Worm (Caenorhabditis elegans): ENCODE results near the gene Y48G9A.7.

Gene Y48G9A.7

DNA sequence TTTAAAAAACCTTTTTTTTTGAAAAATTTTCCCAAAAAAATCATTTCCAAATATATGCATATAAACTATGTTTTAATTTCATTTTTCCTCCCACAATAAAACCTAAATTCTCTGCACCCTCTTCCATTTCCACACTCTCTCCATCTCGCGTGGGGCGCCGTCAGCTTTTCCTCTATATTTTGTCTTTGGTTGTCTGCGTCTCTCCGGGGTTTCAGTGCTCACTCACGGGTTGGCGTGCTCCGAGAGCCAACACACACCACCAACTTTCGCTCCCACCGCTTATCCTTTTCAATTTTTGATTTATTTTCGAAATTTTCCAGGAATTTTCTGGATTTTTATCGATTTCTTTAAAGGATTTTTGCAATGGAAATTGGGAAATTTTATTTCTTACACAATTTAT, 20.9 kb upstream of the Y48G9A.7 start:
- TF ChIP-seq D1046.2 (GFP tag; IDR thresholded peaks at IDR 0.05) (no peak), Y5F2A.4 (GFP tag; optimal IDR thresholded peaks at IDR 0.05) (no peak), hlh-30 (tag; optimal IDR thresholded peaks at IDR 0.05; ENCODE audit: insufficient read depth) (peak; percentile 81), lsy-2 (tag; optimal IDR thresholded peaks at IDR 0.05) (peak in 1 of 2 experiments; percentile 44), daf-19 (GFP tag; conservative IDR thresholded peaks at IDR 0.05) (no peak), egl-27 (tag; optimal IDR thresholded peaks at IDR 0.05) (no peak), snpc-1.2 (GFP tag; IDR thresholded peaks at IDR 0.05) (no peak), jun-1 (tag; optimal IDR thresholded peaks at IDR 0.05) (no peak), hlh-11 (tag; optimal IDR thresholded peaks at IDR 0.05) (peak; percentile 39), dve-1 (tag; optimal IDR thresholded peaks at IDR 0.05; ENCODE audit: insufficient read depth) (peak; percentile 31), ceh-28 (tag; optimal IDR thresholded peaks at IDR 0.05) (no peak), nhr-28 (tag; optimal IDR thresholded peaks at IDR 0.05) (no peak), mdl-1 (tag; optimal IDR thresholded peaks at IDR 0.05) (peak in 1 of 2 experiments; percentile 41), arid-1 (GFP tag; conservative IDR thresholded peaks at IDR 0.05) (no peak), nhr-102 (tag; optimal IDR thresholded peaks at IDR 0.05) (no peak), F26F4.8 (GFP tag; conservative IDR thresholded peaks at IDR 0.05) (no peak), mep-1 (tag; optimal IDR thresholded peaks at IDR 0.05) (peak; percentile 23), mes-2 (tag; optimal IDR thresholded peaks at IDR 0.05; ENCODE audit: poor library complexity, severe bottlenecking) (peak; percentile 33), nhr-41 (GFP tag; IDR thresholded peaks at IDR 0.05) (no peak), F10B5.3 (tag; optimal IDR thresholded peaks at IDR 0.05) (no peak), rbr-2 (tag; optimal IDR thresholded peaks at IDR 0.05) (peak; percentile 1), gei-8 (GFP tag; optimal IDR thresholded peaks at IDR 0.05) (no peak), hmg-1.1 (GFP tag; IDR thresholded peaks at IDR 0.05) (peak; percentile 59), dmd-6 (GFP tag; IDR thresholded peaks at IDR 0.05) (0 out of 2 replicates have a peak, but pooled peaks have one; percentile 18), ctbp-1 (GFP tag; IDR thresholded peaks at IDR 0.05) (no peak)

ce11 chrIII:2090695-2091094, 19.7 kb upstream of the Y48G9A.7 start:
- TF ChIP-seq mep-1 (tag; optimal IDR thresholded peaks at IDR 0.05) (peak; percentile 83), aly-2 (tag; optimal IDR thresholded peaks at IDR 0.05) (no peak), daf-12 (tag; optimal IDR thresholded peaks at IDR 0.05) (no peak), T26A8.4 (GFP tag; IDR thresholded peaks at IDR 0.05) (no peak), zip-11 (GFP tag; IDR thresholded peaks at IDR 0.05) (no peak), arid-1 (GFP tag; conservative IDR thresholded peaks at IDR 0.05) (no peak), R02D3.7 (tag; optimal IDR thresholded peaks at IDR 0.05) (no peak), dve-1 (tag; optimal IDR thresholded peaks at IDR 0.05; ENCODE audit: insufficient read depth) (peak; percentile 96), ceh-20 (GFP tag; IDR thresholded peaks at IDR 0.05) (no peak), madf-5 (GFP tag; IDR thresholded peaks at IDR 0.05) (no peak), dmd-8 (GFP tag; IDR thresholded peaks at IDR 0.05) (no peak), unc-130 (GFP tag; optimal IDR thresholded peaks at IDR 0.05) (no peak), ceh-28 (tag; optimal IDR thresholded peaks at IDR 0.05) (no peak), vab-7 (GFP tag; IDR thresholded peaks at IDR 0.05) (no peak), lin-13 (GFP tag; optimal IDR thresholded peaks at IDR 0.05) (peak; percentile 71), F37D6.2 (tag; optimal IDR thresholded peaks at IDR 0.05) (no peak), F49E8.2 (tag; optimal IDR thresholded peaks at IDR 0.05; ENCODE audit: borderline replicate concordance) (no peak), lim-7 (GFP tag; IDR thresholded peaks at IDR 0.05) (no peak), spr-1 (tag; optimal IDR thresholded peaks at IDR 0.05) (no peak), nhr-25 (tag; optimal IDR thresholded peaks at IDR 0.05; ENCODE audit: borderline replicate concordance, insufficient read depth) (peak; percentile 3), zag-1 (tag; optimal IDR thresholded peaks at IDR 0.05) (no peak), nhr-41 (GFP tag; IDR thresholded peaks at IDR 0.05) (no peak), ama-1 (optimal IDR thresholded peaks at IDR 0.05) (no peak), unc-39 (tag; optimal IDR thresholded peaks at IDR 0.05) (no peak), F44E2.7 (GFP tag; IDR thresholded peaks at IDR 0.05) (no peak), madf-9 (GFP tag; conservative IDR thresholded peaks at IDR 0.05) (no peak), pqm-1 (tag; optimal IDR thresholded peaks at IDR 0.05) (no peak), tra-1 (GFP tag; IDR thresholded peaks at IDR 0.05) (no peak), T20F7.1 (GFP tag; optimal IDR thresholded peaks at IDR 0.05) (no peak), hlh-30 (tag; optimal IDR thresholded peaks at IDR 0.05; ENCODE audit: insufficient read depth) (peak; percentile 89), attf-4 (tag; optimal IDR thresholded peaks at IDR 0.05) (no peak), dmd-6 (GFP tag; IDR thresholded peaks at IDR 0.05) (peak; percentile 66)

Data from whole organism, L4 larva.